Fruit fly (Drosophila melanogaster) whole organism, embryonic: ENCODE results near the gene CG17154.

ENCODE experiments used
- Ada2b ChIP-seq: fragments of 200-800 bp; sonication (Bioruptor generic); IDR thresholded peaks from 2 replicates; pipeline ENCODE4 v1.3.6; 2022; ENCODE audit warnings: missing biosample characterization, missing genetic modification characterization
- Asciz ChIP-seq: fragments of 200-800 bp; sonication (Bioruptor generic); optimal IDR thresholded peaks from 2 replicates; lab custom pipeline; 2017; ENCODE audit warnings: missing biosample characterization, mild to moderate bottlenecking, missing genetic modification characterization, missing genetic modification reagents
- CG1024 ChIP-seq: fragments of 200-800 bp; sonication (Bioruptor generic); IDR thresholded peaks from 2 replicates; pipeline ENCODE4 v1.3.6; 2022; ENCODE audit warnings: missing biosample characterization, missing genetic modification characterization
- CG10462 ChIP-seq: fragments of 200-800 bp; sonication (Bioruptor generic); optimal IDR thresholded peaks from 2 replicates; lab custom pipeline; 2016; ENCODE audit warnings: missing biosample characterization, missing genetic modification characterization
- CG11398 ChIP-seq: fragments of 200-800 bp; sonication (Bioruptor generic); optimal IDR thresholded peaks from 2 replicates; lab custom pipeline; 2016; ENCODE audit warnings: missing biosample characterization, missing genetic modification characterization
- CG11456 ChIP-seq: fragments of 200-800 bp; sonication (Bioruptor generic); IDR thresholded peaks from 3 replicates; pipeline ENCODE4 v1.3.6; 2022; ENCODE audit warnings: missing biosample characterization, missing genetic modification characterization
- CG11560 ChIP-seq: fragments of 200-800 bp; sonication (Bioruptor generic); IDR thresholded peaks from 3 replicates; pipeline ENCODE4 v1.3.6; 2022; ENCODE audit warnings: missing biosample characterization, missing genetic modification characterization
- CG11695 ChIP-seq: fragments of 200-800 bp; sonication (Bioruptor generic); IDR thresholded peaks from 3 replicates; pipeline ENCODE4 v1.3.6; 2022; ENCODE audit warnings: missing biosample characterization, missing genetic modification characterization
- CG12155 ChIP-seq: fragments of 200-800 bp; sonication (Bioruptor generic); optimal IDR thresholded peaks from 3 replicates; lab custom pipeline; 2016; ENCODE audit warnings: missing biosample characterization, missing genetic modification characterization
- CG12219 ChIP-seq: fragments of 200-800 bp; sonication (Bioruptor generic); optimal IDR thresholded peaks from 3 replicates; lab custom pipeline; 2018; ENCODE audit warnings: missing biosample characterization, mild to moderate bottlenecking, missing genetic modification characterization
- CG12769 ChIP-seq: fragments of 200-800 bp; sonication (Bioruptor generic); optimal IDR thresholded peaks from 2 replicates; lab custom pipeline; 2019; ENCODE audit warnings: missing biosample characterization, mild to moderate bottlenecking, missing genetic modification characterization, moderate library complexity
- CG13123 ChIP-seq: fragments of 200-800 bp; sonication (Bioruptor generic); optimal IDR thresholded peaks from 2 replicates; lab custom pipeline; 2016; ENCODE audit warnings: missing biosample characterization, missing genetic modification characterization
- CG17912 ChIP-seq: fragments of 200-800 bp; sonication (Bioruptor generic); optimal IDR thresholded peaks from 2 replicates; lab custom pipeline; 2018; ENCODE audit warnings: missing biosample characterization, mild to moderate bottlenecking, missing genetic modification characterization
- CG1792 ChIP-seq: fragments of 200-800 bp; sonication (Bioruptor generic); optimal IDR thresholded peaks from 2 replicates; lab custom pipeline; 2016; ENCODE audit warnings: missing biosample characterization, missing genetic modification characterization
- CG2199 ChIP-seq: fragments of 200-800 bp; sonication (Bioruptor generic); IDR thresholded peaks from 3 replicates; pipeline ENCODE4 v1.3.6; 2022; ENCODE audit warnings: missing biosample characterization, missing genetic modification characterization
- CG4820 ChIP-seq: fragments of 200-800 bp; sonication (Bioruptor generic); optimal IDR thresholded peaks from 3 replicates; lab custom pipeline; 2016; ENCODE audit warnings: missing biosample characterization, missing genetic modification characterization
- CG6175 ChIP-seq: fragments of 200-800 bp; sonication (Bioruptor generic); IDR thresholded peaks from 3 replicates; pipeline ENCODE4 v1.3.6; 2022; ENCODE audit warnings: missing biosample characterization, missing genetic modification characterization
- CG6689 ChIP-seq: fragments of 200-800 bp; sonication (Bioruptor generic); IDR thresholded peaks from 2 replicates; pipeline ENCODE4 v1.3.6; 2022; ENCODE audit warnings: missing biosample characterization, missing genetic modification characterization
- CG6813 ChIP-seq: fragments of 200-800 bp; sonication (Bioruptor generic); optimal IDR thresholded peaks from 2 replicates; lab custom pipeline; 2017; ENCODE audit warnings: missing biosample characterization, missing genetic modification characterization, mild to moderate bottlenecking, moderate library complexity, missing genetic modification reagents
- CG9876 ChIP-seq: fragments of 200-800 bp; sonication (Bioruptor generic); optimal IDR thresholded peaks from 2 replicates; lab custom pipeline; 2016; ENCODE audit warnings: missing biosample characterization, missing genetic modification characterization
- CoRest ChIP-seq: fragments of 200-800 bp; sonication (Bioruptor generic); optimal IDR thresholded peaks from 3 replicates; lab custom pipeline; 2018; ENCODE audit warnings: missing biosample characterization, mild to moderate bottlenecking, missing genetic modification characterization, moderate library complexity
- D19A ChIP-seq: fragments of 200-800 bp; optimal IDR thresholded peaks from 3 replicates; lab custom pipeline; 2019; ENCODE audit warnings: missing biosample characterization, mild to moderate bottlenecking, missing genetic modification characterization, moderate library complexity
- Dfd ChIP-seq, 2 experiments: fragments of >200 bp; optimal IDR thresholded peaks; 2 replicates each; lab custom pipeline; 2017; ENCODE audit warnings: missing biosample characterization in 2 of 2, missing genetic modification characterization in 2 of 2
- Doc2 ChIP-seq: fragments of 200-800 bp; sonication (Bioruptor generic); IDR thresholded peaks from 2 replicates; pipeline ENCODE4 v1.3.6; 2022; ENCODE audit warnings: missing biosample characterization, missing genetic modification characterization
- Drgx ChIP-seq: fragments of 200-800 bp; sonication (Bioruptor generic); IDR thresholded peaks from 2 replicates; pipeline ENCODE4 v1.3.6; 2022; ENCODE audit warnings: missing biosample characterization, missing genetic modification characterization
- ERR ChIP-seq: fragments of 200-800 bp; sonication (Bioruptor generic); optimal IDR thresholded peaks from 2 replicates; lab custom pipeline; 2016; ENCODE audit warnings: missing biosample characterization, missing genetic modification characterization
- Fer1 ChIP-seq: fragments of 200-800 bp; sonication (Bioruptor generic); optimal IDR thresholded peaks from 2 replicates; lab custom pipeline; 2017; ENCODE audit warnings: missing biosample characterization, mild to moderate bottlenecking, missing genetic modification characterization
- Hey ChIP-seq: fragments of 200-800 bp; sonication (Bioruptor generic); optimal IDR thresholded peaks from 3 replicates; lab custom pipeline; 2018; ENCODE audit warnings: missing biosample characterization, mild to moderate bottlenecking, missing genetic modification characterization
- Kr ChIP-seq: fragments of 200-800 bp; sonication (Bioruptor generic); optimal IDR thresholded peaks from 2 replicates; lab custom pipeline; 2017; ENCODE audit warnings: missing biosample characterization, mild to moderate bottlenecking, missing genetic modification characterization
- Lim3 ChIP-seq: fragments of 200-800 bp; sonication (Bioruptor generic); IDR thresholded peaks from 2 replicates; pipeline ENCODE4 v1.3.6; 2022; ENCODE audit warnings: missing biosample characterization, missing genetic modification characterization
- MBD-R2 ChIP-seq: fragments of 200-800 bp; sonication (Bioruptor generic); IDR thresholded peaks from 2 replicates; pipeline ENCODE4 v1.3.6; 2022; ENCODE audit warnings: missing biosample characterization, missing genetic modification characterization
- Mrtf ChIP-seq: fragments of 200-800 bp; sonication (Bioruptor generic); IDR thresholded peaks from 3 replicates; pipeline ENCODE4 v1.3.6; 2022; ENCODE audit warnings: missing biosample characterization, missing genetic modification characterization
- NC2β ChIP-seq: fragments of 200-800 bp; sonication (Bioruptor generic); optimal IDR thresholded peaks from 2 replicates; lab custom pipeline; 2016; ENCODE audit warnings: missing biosample characterization, missing genetic modification characterization
- Scr ChIP-seq: fragments of 200-800 bp; sonication (Bioruptor generic); IDR thresholded peaks from 2 replicates; pipeline ENCODE4 v1.3.6; 2022; ENCODE audit warnings: missing biosample characterization, missing genetic modification characterization; ENCODE audit not compliant: partially characterized antibody
- Spps ChIP-seq: fragments of 200-800 bp; sonication (Bioruptor generic); optimal IDR thresholded peaks from 2 replicates; lab custom pipeline; 2018; ENCODE audit warnings: missing biosample characterization, mild to moderate bottlenecking, missing genetic modification characterization
- abd-A ChIP-seq: fragments of 200-800 bp; sonication (Bioruptor generic); optimal IDR thresholded peaks from 3 replicates; lab custom pipeline; 2019; ENCODE audit warnings: missing biosample characterization, mild to moderate bottlenecking, missing genetic modification characterization, moderate library complexity
- al ChIP-seq: fragments of 200-800 bp; sonication (Bioruptor generic); IDR thresholded peaks from 2 replicates; pipeline ENCODE4 v1.3.6; 2022; ENCODE audit warnings: missing biosample characterization, missing genetic modification characterization
- dmrt99B ChIP-seq: fragments of 200-800 bp; sonication (Bioruptor generic); optimal IDR thresholded peaks from 2 replicates; lab custom pipeline; 2018; ENCODE audit warnings: missing biosample characterization, mild to moderate bottlenecking, missing genetic modification characterization, moderate library complexity
- gce ChIP-seq: fragments of 200-800 bp; sonication (Bioruptor generic); IDR thresholded peaks from 3 replicates; pipeline ENCODE4 v1.3.6; 2022; ENCODE audit warnings: missing biosample characterization, missing genetic modification characterization
- ham ChIP-seq: fragments of 200-800 bp; sonication (Bioruptor generic); IDR thresholded peaks from 2 replicates; pipeline ENCODE4 v1.3.6; 2022; ENCODE audit warnings: missing biosample characterization, missing genetic modification characterization
- hb ChIP-seq: fragments of 200-800 bp; sonication (Bioruptor generic); IDR thresholded peaks from 3 replicates; pipeline ENCODE4 v1.3.6; 2022; ENCODE audit warnings: missing biosample characterization, missing genetic modification characterization; ENCODE audit not compliant: partially characterized antibody
- hkb ChIP-seq, 2 experiments: fragments of 200-800 bp in 1 of 2; fragments of >200 bp in 1 of 2; sonication (Bioruptor generic) in 1 of 2; IDR thresholded peaks in 1 of 2; optimal IDR thresholded peaks in 1 of 2; 2 replicates each; pipeline versions ENCODE4 v1.3.6 to Lab custom; 2017 to 2022; ENCODE audit warnings: missing biosample characterization in 1 of 2, missing genetic modification characterization in 1 of 2
- hth ChIP-seq: fragments of >200 bp; optimal IDR thresholded peaks from 2 replicates; lab custom pipeline; 2017; ENCODE audit warnings: inconsistent platforms
- kni ChIP-seq: fragments of 200-800 bp; sonication (Bioruptor generic); optimal IDR thresholded peaks from 3 replicates; lab custom pipeline; 2017; ENCODE audit warnings: mild to moderate bottlenecking, missing biosample characterization, missing genetic modification reagents, missing genetic modification characterization
- nerfin-2 ChIP-seq: fragments of 200-800 bp; sonication (Bioruptor generic); IDR thresholded peaks from 2 replicates; pipeline ENCODE4 v1.3.6; 2022; ENCODE audit warnings: missing biosample characterization, missing genetic modification characterization; ENCODE audit not compliant: partially characterized antibody
- p53 ChIP-seq: fragments of 200-800 bp; sonication (Bioruptor generic); optimal IDR thresholded peaks from 2 replicates; lab custom pipeline; 2016; ENCODE audit warnings: missing biosample characterization, missing genetic modification characterization
- sens ChIP-seq: fragments of 200-800 bp; sonication (Bioruptor generic); peaks from one replicate; lab custom pipeline; 2016; ENCODE audit warnings: missing biosample characterization, missing genetic modification characterization
- shn ChIP-seq: fragments of 200-800 bp; sonication (Bioruptor generic); optimal IDR thresholded peaks from 3 replicates; lab custom pipeline; 2016; ENCODE audit warnings: missing biosample characterization, missing genetic modification characterization
- slbo ChIP-seq: fragments of 200-800 bp; sonication (Bioruptor generic); IDR thresholded peaks from 2 replicates; pipeline ENCODE4 v1.3.6; 2022; ENCODE audit warnings: missing biosample characterization, missing genetic modification characterization
- slp2 ChIP-seq: fragments of 200-800 bp; sonication (Bioruptor generic); optimal IDR thresholded peaks from 2 replicates; lab custom pipeline; 2016; ENCODE audit warnings: missing biosample characterization, missing genetic modification characterization
- wor ChIP-seq: fragments of 200-800 bp; sonication (Bioruptor generic); IDR thresholded peaks from 2 replicates; pipeline ENCODE4 v1.3.6; 2022; ENCODE audit warnings: missing biosample characterization, missing genetic modification characterization
- z ChIP-seq: fragments of 200-800 bp; sonication (Bioruptor generic); IDR thresholded peaks from 3 replicates; pipeline ENCODE4 v1.3.6; 2022; ENCODE audit warnings: missing biosample characterization, missing genetic modification characterization
- zen2 ChIP-seq: fragments of 200-800 bp; sonication (Bioruptor generic); IDR thresholded peaks from 3 replicates; pipeline ENCODE4 v1.3.6; 2022; ENCODE audit warnings: missing biosample characterization, missing genetic modification characterization; ENCODE audit not compliant: partially characterized antibody

CG17154 gene

DNA sequence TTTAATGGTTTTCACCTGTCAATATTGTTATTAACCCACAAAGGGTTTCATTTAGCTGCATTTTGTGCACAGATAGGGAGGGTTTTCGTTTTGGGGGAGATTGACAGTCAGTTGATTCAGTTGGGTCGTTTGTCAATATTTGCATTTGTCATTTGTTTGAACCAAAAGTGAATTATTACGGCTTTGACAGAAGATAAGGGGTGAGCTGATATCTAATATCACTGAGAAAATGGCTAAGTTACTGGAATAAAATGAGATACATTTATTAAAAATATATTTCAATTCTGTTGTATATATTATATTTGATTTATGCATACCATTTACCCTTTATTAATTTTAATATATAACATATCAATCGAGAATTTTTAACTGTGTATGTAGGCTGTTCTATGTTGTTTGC, 4.6 kb upstream of the CG17154 start (continued):
- no peak for TF ChIP-seq CG9876 (GFP tag; lab: Kevin White, UChicago)
- no peak for TF ChIP-seq Dfd (GFP tag; optimal IDR thresholded peaks at IDR 0.05; lab: Kevin White, UChicago)
- TF ChIP-seq Drgx (GFP tag; lab: Robert Waterston, UW) = no peak
- TF ChIP-seq CG11398 (GFP tag; lab: Kevin White, UChicago) = no peak
- no peak for TF ChIP-seq Mrtf (GFP tag; lab: Robert Waterston, UW)
- TF ChIP-seq CG10462 (GFP tag; lab: Kevin White, UChicago) = no peak
- peak; percentile 84 for TF ChIP-seq CG6813 (GFP tag; lab: Kevin White, UChicago)
- no peak for TF ChIP-seq Ada2b (GFP tag; lab: Robert Waterston, UW)
- TF ChIP-seq CG11695 = 0 out of 3 replicates have a peak, but pooled peaks have one; percentile 38
- peak; percentile 54 for TF ChIP-seq dmrt99B
- TF ChIP-seq CG1024 = no peak
- TF ChIP-seq zen2 = no peak
- TF ChIP-seq CG4820 (GFP tag; lab: Kevin White, UChicago) = peak; percentile 40
- no peak for TF ChIP-seq hb (GFP tag; lab: Robert Waterston, UW)
- no peak for TF ChIP-seq CG2199 (GFP tag; lab: Robert Waterston, UW)
- TF ChIP-seq CG11456 (GFP tag; lab: Robert Waterston, UW) = no peak
- TF ChIP-seq hth (lab: Kevin White, UChicago) = no peak
- TF ChIP-seq NC2β (GFP tag; lab: Kevin White, UChicago) = peak; percentile 35
- peak; percentile 50 for TF ChIP-seq Fer1 (GFP tag; lab: Kevin White, UChicago)
- TF ChIP-seq Lim3 = no peak
- TF ChIP-seq CG11560 (tag; lab: Robert Waterston, UW) = no peak
- no peak for TF ChIP-seq hkb (optimal IDR thresholded peaks at IDR 0.05; lab: Kevin White, UChicago)
- TF ChIP-seq hkb (GFP tag; IDR thresholded peaks at IDR 0.05; lab: Robert Waterston, UW) = peak; percentile 64
- peak; percentile 17 for TF ChIP-seq Hey (tag; lab: Kevin White, UChicago)
- TF ChIP-seq Spps (tag; lab: Kevin White, UChicago) = peak; percentile 80
- no peak for TF ChIP-seq p53 (GFP tag; lab: Kevin White, UChicago)
- TF ChIP-seq Asciz (GFP tag; lab: Kevin White, UChicago) = peak; percentile 85
- no peak for TF ChIP-seq gce
- TF ChIP-seq al (GFP tag; lab: Robert Waterston, UW) = no peak
- no peak for TF ChIP-seq CG6175
- TF ChIP-seq CG1792 (GFP tag; lab: Kevin White, UChicago) = no peak
- peak; percentile 35; the same call in 1 of the 2 replicates for TF ChIP-seq CG6689
- TF ChIP-seq sens (GFP tag; lab: Kevin White, UChicago) = peak; percentile 81
- peak; percentile 72 for TF ChIP-seq CG17912
- TF ChIP-seq D19A = peak; percentile 58
- no peak for TF ChIP-seq Doc2 (GFP tag; lab: Robert Waterston, UW)
- no peak for TF ChIP-seq z (GFP tag; lab: Robert Waterston, UW)
- no peak for TF ChIP-seq slbo (GFP tag; lab: Robert Waterston, UW)
- peak; percentile 50 for TF ChIP-seq CG12219
- TF ChIP-seq wor (GFP tag; lab: Robert Waterston, UW) = no peak
- no peak for TF ChIP-seq CG12769 (tag; lab: Kevin White, UChicago)
- TF ChIP-seq kni = peak; percentile 66
- peak; percentile 96 for TF ChIP-seq Kr (GFP tag; lab: Kevin White, UChicago)
- TF ChIP-seq abd-A (tag; lab: Kevin White, UChicago) = no peak
- no peak for TF ChIP-seq slp2
- TF ChIP-seq shn (GFP tag; lab: Kevin White, UChicago) = no peak
- peak; percentile 45 for TF ChIP-seq CoRest (tag; lab: Kevin White, UChicago)
- no peak for TF ChIP-seq ham (GFP tag; lab: Robert Waterston, UW)
- no peak for TF ChIP-seq CG12155 (GFP tag; lab: Kevin White, UChicago)
- TF ChIP-seq Scr = no peak
- no peak for TF ChIP-seq MBD-R2 (GFP tag; lab: Robert Waterston, UW)
- TF ChIP-seq nerfin-2 (GFP tag; lab: Robert Waterston, UW) = no peak
- no peak for TF ChIP-seq CG13123
- no peak for TF ChIP-seq ERR (GFP tag; lab: Kevin White, UChicago)
